Worm (Caenorhabditis elegans): ENCODE data around the gene plp-1.

ce11 chrIV:7658589-7658988 lies 25.4 kb downstream of the plp-1 start, which contains the start of gene C08G9.1:
- no peak for TF ChIP-seq nhr-237 (tag; optimal IDR thresholded peaks at IDR 0.05)
- no peak for TF ChIP-seq ztf-11 (tag; optimal IDR thresholded peaks at IDR 0.05)
- no peak for TF ChIP-seq snpc-4 (tag; optimal IDR thresholded peaks at IDR 0.05)
- TF ChIP-seq ces-1 (GFP tag; optimal IDR thresholded peaks at IDR 0.05), result no peak
- no peak for TF ChIP-seq elt-1 (tag; optimal IDR thresholded peaks at IDR 0.05; ENCODE audit: borderline replicate concordance, insufficient read depth)
- TF ChIP-seq nhr-2 (tag; optimal IDR thresholded peaks at IDR 0.05), result no peak
- TF ChIP-seq pha-4 (tag; optimal IDR thresholded peaks at IDR 0.05), result no peak
- no peak for TF ChIP-seq nhr-28 (tag; optimal IDR thresholded peaks at IDR 0.05)
- no peak for TF ChIP-seq mep-1 (tag; optimal IDR thresholded peaks at IDR 0.05)
- TF ChIP-seq elt-3 (tag; optimal IDR thresholded peaks at IDR 0.05), result no peak
- no peak for TF ChIP-seq ceh-39 (tag; optimal IDR thresholded peaks at IDR 0.05)

All from whole organism, mixed stage, embryonic.